Worm (Caenorhabditis elegans) whole organism, L3 larva: ENCODE measurements around the gene mrpl-18.

Experiments used
- ama-1 ChIP-seq: fragments of 150-350 bp; optimal IDR thresholded peaks from 2 replicates; lab custom pipeline; 2018
- nfya-1 ChIP-seq: sonication (generic microtip); optimal IDR thresholded peaks from 2 replicates; lab custom pipeline; 2017; ENCODE audit warnings: missing genetic modification characterization, mild to moderate bottlenecking, missing compliant biosample characterization, antibody characterized with exemption, moderate library complexity; ENCODE audit not compliant: insufficient read depth
- ztf-4 ChIP-seq: fragments of 150-350 bp; optimal IDR thresholded peaks from 2 replicates; lab custom pipeline; 2014; ENCODE audit warnings: missing biosample characterization, missing genetic modification characterization

DNA sequence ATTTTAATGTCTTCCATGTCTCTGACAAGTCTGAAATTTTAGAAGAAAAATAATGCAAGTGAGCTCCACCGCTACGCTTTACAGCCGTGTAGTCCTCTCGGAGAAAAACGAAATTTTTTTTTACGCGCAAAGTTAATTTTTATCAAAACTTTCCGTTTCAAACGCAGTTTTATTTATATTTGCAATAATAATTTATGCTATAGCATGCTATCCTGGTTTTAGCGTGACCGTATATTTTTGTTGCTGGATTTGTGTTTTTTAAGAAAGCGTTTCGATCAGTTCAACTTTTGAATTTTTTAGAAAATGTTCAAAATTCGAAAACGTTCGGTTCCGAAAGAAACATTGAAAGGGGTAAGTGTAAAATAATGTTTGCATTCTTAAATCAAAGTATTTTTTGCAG is 46.9 kb downstream of the mrpl-18 start, which contains the start of gene C50C3.1:
- TF ChIP-seq nfya-1: no peak
- TF ChIP-seq ama-1: no peak
- TF ChIP-seq ztf-4 (tag; lab: Kevin White, UChicago): no peak
